Fruit fly (Drosophila melanogaster) whole organism, adult: ENCODE results near the gene CG6432.

Experiments used
- CG11617 ChIP-seq: fragments of 200-800 bp; sonication (Bioruptor generic); optimal IDR thresholded peaks from 2 replicates; lab custom pipeline; 2017; ENCODE audit warnings: mild to moderate bottlenecking, missing biosample characterization, missing genetic modification reagents, missing genetic modification characterization
- CG12768 ChIP-seq: fragments of 200-800 bp; sonication (Bioruptor generic); optimal IDR thresholded peaks from 2 replicates; lab custom pipeline; 2017; ENCODE audit warnings: missing biosample characterization, missing genetic modification characterization, mild to moderate bottlenecking, moderate library complexity, missing genetic modification reagents
- CG14711 ChIP-seq: fragments of 200-800 bp; sonication (Bioruptor generic); optimal IDR thresholded peaks from 2 replicates; lab custom pipeline; 2018; ENCODE audit warnings: missing biosample characterization, mild to moderate bottlenecking, missing genetic modification characterization, moderate library complexity
- CG1620 ChIP-seq: fragments of 200-800 bp; sonication (Bioruptor generic); optimal IDR thresholded peaks from 2 replicates; lab custom pipeline; 2016; ENCODE audit warnings: missing biosample characterization, missing genetic modification characterization
- CG33017 ChIP-seq: fragments of 200-800 bp; sonication (Bioruptor generic); optimal IDR thresholded peaks from 2 replicates; lab custom pipeline; 2018; ENCODE audit warnings: missing biosample characterization, mild to moderate bottlenecking, missing genetic modification characterization, moderate library complexity
- CG5204 ChIP-seq: fragments of 200-800 bp; sonication (Bioruptor generic); optimal IDR thresholded peaks from 2 replicates; lab custom pipeline; 2016; ENCODE audit warnings: missing biosample characterization, missing genetic modification characterization
- CG7045 ChIP-seq: fragments of 200-800 bp; sonication (Bioruptor generic); optimal IDR thresholded peaks from 2 replicates; lab custom pipeline; 2017; ENCODE audit warnings: missing biosample characterization, mild to moderate bottlenecking, missing genetic modification characterization
- CG7101 ChIP-seq: fragments of 200-800 bp; sonication (Bioruptor generic); optimal IDR thresholded peaks from 2 replicates; lab custom pipeline; 2018; ENCODE audit warnings: missing biosample characterization, mild to moderate bottlenecking, missing genetic modification characterization, moderate library complexity
- Clk ChIP-seq: fragments of 200-800 bp; sonication (Bioruptor generic); optimal IDR thresholded peaks from 2 replicates; lab custom pipeline; 2017; ENCODE audit warnings: missing biosample characterization, missing genetic modification characterization
- Crg-1 ChIP-seq: fragments of 200-800 bp; sonication (Bioruptor generic); optimal IDR thresholded peaks from 2 replicates; lab custom pipeline; 2016; ENCODE audit warnings: missing biosample characterization, missing genetic modification characterization
- Hr96 ChIP-seq: fragments of 200-800 bp; sonication (Bioruptor generic); optimal IDR thresholded peaks from 2 replicates; lab custom pipeline; 2016; ENCODE audit warnings: missing biosample characterization, missing genetic modification characterization
- Mnt ChIP-seq: fragments of 200-800 bp; sonication (Bioruptor generic); optimal IDR thresholded peaks from 2 replicates; lab custom pipeline; 2016; ENCODE audit warnings: missing biosample characterization, mild to moderate bottlenecking, missing genetic modification characterization
- bab1 ChIP-seq: fragments of 200-800 bp; sonication (Bioruptor generic); optimal IDR thresholded peaks from 3 replicates; lab custom pipeline; 2019; ENCODE audit warnings: missing biosample characterization, mild to moderate bottlenecking, missing genetic modification characterization, moderate library complexity
- cic ChIP-seq: fragments of 200-800 bp; sonication (Bioruptor generic); optimal IDR thresholded peaks from 2 replicates; lab custom pipeline; 2017; ENCODE audit warnings: missing biosample characterization, mild to moderate bottlenecking, missing genetic modification characterization, moderate library complexity
- cnc ChIP-seq, 2 experiments: fragments of >200 bp; optimal IDR thresholded peaks; 2 replicates each; lab custom pipeline; 2017
- kay ChIP-seq: fragments of 200-800 bp; sonication (Bioruptor generic); peaks from one replicate; lab custom pipeline; 2016; ENCODE audit warnings: missing biosample characterization, missing genetic modification characterization, borderline replicate concordance
- ovo ChIP-seq: fragments of 200-800 bp; sonication (Bioruptor generic); optimal IDR thresholded peaks from 2 replicates; lab custom pipeline; 2016; ENCODE audit warnings: missing biosample characterization, missing genetic modification characterization
- pad ChIP-seq: fragments of 200-800 bp; sonication (Bioruptor generic); optimal IDR thresholded peaks from 3 replicates; lab custom pipeline; 2017; ENCODE audit warnings: missing biosample characterization, missing genetic modification characterization, mild to moderate bottlenecking, moderate library complexity, missing genetic modification reagents
- tj ChIP-seq: fragments of 200-800 bp; sonication (Bioruptor generic); optimal IDR thresholded peaks from 3 replicates; lab custom pipeline; 2017; ENCODE audit warnings: missing biosample characterization, mild to moderate bottlenecking, missing genetic modification characterization, moderate library complexity
- toe ChIP-seq: fragments of 200-800 bp; sonication (Bioruptor generic); optimal IDR thresholded peaks from 2 replicates; lab custom pipeline; 2016; ENCODE audit warnings: missing biosample characterization, missing genetic modification characterization

CG6432 gene

dm6 chr3R:24376565-24376964 lies 39.8 kb downstream of the CG6432 start, which contains the start of gene CG33342:
Gene CG33342, plus strand, starts transcription at chr3R:24376865.
- TF ChIP-seq CG7101 (tag; lab: Kevin White, UChicago) = no peak
- no peak for TF ChIP-seq kay (GFP tag; lab: Kevin White, UChicago)
- no peak for TF ChIP-seq ovo
- no peak for TF ChIP-seq Crg-1 (GFP tag; lab: Kevin White, UChicago)
- TF ChIP-seq CG11617 (GFP tag; lab: Kevin White, UChicago) = no peak
- TF ChIP-seq CG7045 (GFP tag; lab: Kevin White, UChicago) = no peak
- TF ChIP-seq CG5204 (GFP tag; lab: Kevin White, UChicago) = no peak
- TF ChIP-seq Mnt (GFP tag; lab: Kevin White, UChicago) = no peak
- TF ChIP-seq Clk = no peak
- TF ChIP-seq CG33017 (tag; lab: Kevin White, UChicago) = no peak
- no peak for TF ChIP-seq pad (GFP tag; lab: Kevin White, UChicago)
- TF ChIP-seq CG12768 = no peak
- TF ChIP-seq toe (GFP tag; lab: Kevin White, UChicago) = no peak
- TF ChIP-seq cnc (optimal IDR thresholded peaks at IDR 0.05; lab: Kevin White, UChicago) = no peak
- TF ChIP-seq bab1 (GFP tag; lab: Kevin White, UChicago) = no peak
- no peak for TF ChIP-seq CG1620 (GFP tag; lab: Kevin White, UChicago)
- TF ChIP-seq Hr96 (GFP tag; lab: Kevin White, UChicago) = no peak
- TF ChIP-seq CG14711 (tag; lab: Kevin White, UChicago) = no peak
- TF ChIP-seq cic (GFP tag; lab: Kevin White, UChicago) = no peak

- no peak for TF ChIP-seq Clk
- no peak for TF ChIP-seq CG1620 (GFP tag; lab: Kevin White, UChicago)
- no peak for TF ChIP-seq kay (GFP tag; lab: Kevin White, UChicago)
- no peak for TF ChIP-seq CG14711 (tag; lab: Kevin White, UChicago)
- TF ChIP-seq tj (GFP tag; lab: Kevin White, UChicago) = no peak
- TF ChIP-seq bab1 (GFP tag; lab: Kevin White, UChicago) = no peak
- no peak for TF ChIP-seq CG11617 (GFP tag; lab: Kevin White, UChicago)
- no peak for TF ChIP-seq cic (GFP tag; lab: Kevin White, UChicago)
- no peak for TF ChIP-seq CG7101 (tag; lab: Kevin White, UChicago)
- no peak for TF ChIP-seq CG33017 (tag; lab: Kevin White, UChicago)
- TF ChIP-seq CG5204 (GFP tag; lab: Kevin White, UChicago) = no peak
- no peak for TF ChIP-seq ovo
These were observed 48.2 kb downstream of the CG6432 start, which contains the start of gene CG17780 for dm6 chr3R:24384952-24385351. Gene CG17780, minus strand, starts transcription at chr3R:24385052.

- TF ChIP-seq CG33017 (tag; lab: Kevin White, UChicago) = no peak
- no peak for TF ChIP-seq CG5204 (GFP tag; lab: Kevin White, UChicago)
- TF ChIP-seq Hr96 (GFP tag; lab: Kevin White, UChicago) = no peak
- no peak for TF ChIP-seq tj (GFP tag; lab: Kevin White, UChicago)
- TF ChIP-seq Mnt (GFP tag; lab: Kevin White, UChicago) = no peak
- TF ChIP-seq CG7045 (GFP tag; lab: Kevin White, UChicago) = no peak
- TF ChIP-seq bab1 (GFP tag; lab: Kevin White, UChicago) = no peak
- TF ChIP-seq ovo = no peak
- no peak for TF ChIP-seq kay (GFP tag; lab: Kevin White, UChicago)
- no peak for TF ChIP-seq pad (GFP tag; lab: Kevin White, UChicago)
These were observed 49.7 kb downstream of the CG6432 start for dm6 chr3R:24386434-24386833.

dm6 chr3R:24390239-24390638 lies 53.5 kb downstream of the CG6432 start, which contains the start of the genes CG5768 and CG13615:
Gene CG5768, minus strand, starts transcription at chr3R:24390339.
Gene CG13615, plus strand, starts transcription at chr3R:24390518.
- TF ChIP-seq cic (GFP tag; lab: Kevin White, UChicago) (no peak), cnc (optimal IDR thresholded peaks at IDR 0.05; lab: Kevin White, UChicago) (no peak), ovo (no peak), kay (GFP tag; lab: Kevin White, UChicago) (no peak), CG1620 (GFP tag; lab: Kevin White, UChicago) (no peak), Mnt (GFP tag; lab: Kevin White, UChicago) (no peak), CG7045 (GFP tag; lab: Kevin White, UChicago) (no peak)
